Fruit fly (Drosophila melanogaster) whole organism, embryonic: Measurements from ENCODE around the gene I-2.

Experiments used
- CG1233 ChIP-seq: fragments of 200-800 bp; sonication (Bioruptor generic); optimal IDR thresholded peaks from 4 replicates; lab custom pipeline; 2018; ENCODE audit warnings: missing biosample characterization, mild to moderate bottlenecking, missing genetic modification characterization
- CG13424 ChIP-seq: fragments of 200-800 bp; sonication (Bioruptor generic); optimal IDR thresholded peaks from 2 replicates; lab custom pipeline; 2019; ENCODE audit warnings: missing biosample characterization, mild to moderate bottlenecking, missing genetic modification characterization, moderate library complexity
- CG15073 ChIP-seq: fragments of 200-800 bp; sonication (Bioruptor generic); optimal IDR thresholded peaks from 2 replicates; lab custom pipeline; 2016; ENCODE audit warnings: missing biosample characterization, missing genetic modification characterization
- CG15479 ChIP-seq: fragments of 200-800 bp; sonication (Bioruptor generic); optimal IDR thresholded peaks from 3 replicates; lab custom pipeline; 2019; ENCODE audit warnings: missing biosample characterization, mild to moderate bottlenecking, missing genetic modification characterization, moderate library complexity
- CG17186 ChIP-seq: fragments of 200-800 bp; sonication (Bioruptor generic); optimal IDR thresholded peaks from 3 replicates; lab custom pipeline; 2017; ENCODE audit warnings: missing biosample characterization, missing genetic modification reagents, missing genetic modification characterization
- CG17568 ChIP-seq: fragments of 200-800 bp; sonication (Bioruptor generic); optimal IDR thresholded peaks from 2 replicates; lab custom pipeline; 2018; ENCODE audit warnings: missing biosample characterization, mild to moderate bottlenecking, missing genetic modification characterization, moderate library complexity
- CG18011 ChIP-seq: fragments of 200-800 bp; sonication (Bioruptor generic); optimal IDR thresholded peaks from 2 replicates; lab custom pipeline; 2017; ENCODE audit warnings: missing biosample characterization, missing genetic modification characterization, mild to moderate bottlenecking, moderate library complexity, missing genotype
- CG2120 ChIP-seq: fragments of 200-800 bp; sonication (Bioruptor generic); optimal IDR thresholded peaks from 3 replicates; lab custom pipeline; 2016; ENCODE audit warnings: missing biosample characterization, missing genetic modification characterization
- CG2678 ChIP-seq: fragments of 200-800 bp; sonication (Bioruptor generic); optimal IDR thresholded peaks from 3 replicates; lab custom pipeline; 2019; ENCODE audit warnings: missing biosample characterization, mild to moderate bottlenecking, missing genetic modification characterization, moderate library complexity
- CG2712 ChIP-seq: fragments of 200-800 bp; optimal IDR thresholded peaks from 3 replicates; lab custom pipeline; 2019; ENCODE audit warnings: missing biosample characterization, mild to moderate bottlenecking, missing genetic modification characterization, moderate library complexity
- CG34422 ChIP-seq: fragments of 200-800 bp; sonication (Bioruptor generic); IDR thresholded peaks from 3 replicates; pipeline ENCODE4 v1.3.6; 2022; ENCODE audit warnings: missing biosample characterization, missing genetic modification characterization
- CG3726 ChIP-seq: fragments of 200-800 bp; sonication (Bioruptor generic); IDR thresholded peaks from 3 replicates; pipeline ENCODE4, ENCODE4 v1.3.6; 2022; ENCODE audit warnings: missing biosample characterization, missing genetic modification characterization
- CG4707 ChIP-seq: fragments of 200-800 bp; sonication (Bioruptor generic); optimal IDR thresholded peaks from 2 replicates; lab custom pipeline; 2018; ENCODE audit warnings: missing biosample characterization, mild to moderate bottlenecking, missing genetic modification characterization, moderate library complexity
- CG6175 ChIP-seq: fragments of 200-800 bp; sonication (Bioruptor generic); IDR thresholded peaks from 3 replicates; pipeline ENCODE4 v1.3.6; 2022; ENCODE audit warnings: missing biosample characterization, missing genetic modification characterization
- CG6689 ChIP-seq: fragments of 200-800 bp; sonication (Bioruptor generic); IDR thresholded peaks from 2 replicates; pipeline ENCODE4 v1.3.6; 2022; ENCODE audit warnings: missing biosample characterization, missing genetic modification characterization
- CG8359 ChIP-seq: fragments of 200-800 bp; sonication (Bioruptor generic); optimal IDR thresholded peaks from 2 replicates; lab custom pipeline; 2017; ENCODE audit warnings: missing biosample characterization, mild to moderate bottlenecking, missing genetic modification characterization, borderline replicate concordance
- CG8388 ChIP-seq: fragments of 200-800 bp; sonication (Bioruptor generic); optimal IDR thresholded peaks from 2 replicates; lab custom pipeline; 2019; ENCODE audit warnings: missing biosample characterization, mild to moderate bottlenecking, missing genetic modification characterization, moderate library complexity
- Dfd ChIP-seq, 2 experiments: fragments of >200 bp; optimal IDR thresholded peaks; 2 replicates each; lab custom pipeline; 2017; ENCODE audit warnings: missing biosample characterization in 2 of 2, missing genetic modification characterization in 2 of 2
- GATAe ChIP-seq: fragments of 200-800 bp; sonication (Bioruptor generic); conservative IDR thresholded peaks from 2 replicates; pipeline ENCODE4 v1.3.6; 2022; ENCODE audit warnings: missing biosample characterization, missing genetic modification characterization
- Meics ChIP-seq: fragments of 200-800 bp; sonication (Bioruptor generic); optimal IDR thresholded peaks from 2 replicates; lab custom pipeline; 2017; ENCODE audit warnings: missing biosample characterization, mild to moderate bottlenecking, missing genetic modification characterization
- Nf-YA ChIP-seq: fragments of 200-800 bp; sonication (Bioruptor generic); IDR thresholded peaks from 2 replicates; pipeline ENCODE4 v1.3.6; 2022; ENCODE audit warnings: missing biosample characterization, missing genetic modification characterization
- Nf-YB ChIP-seq: fragments of 200-800 bp; sonication (Bioruptor generic); optimal IDR thresholded peaks from 3 replicates; lab custom pipeline; 2019; ENCODE audit warnings: missing biosample characterization, mild to moderate bottlenecking, missing genetic modification characterization, moderate library complexity
- TFAM ChIP-seq: fragments of 200-800 bp; sonication (Bioruptor generic); optimal IDR thresholded peaks from 2 replicates; lab custom pipeline; 2017; ENCODE audit warnings: missing biosample characterization, missing genetic modification characterization, inconsistent platforms
- amos ChIP-seq: fragments of 200-800 bp; sonication (Bioruptor generic); IDR thresholded peaks from 2 replicates; pipeline ENCODE4 v1.3.6; 2022; ENCODE audit warnings: missing biosample characterization, missing genetic modification characterization; ENCODE audit not compliant: partially characterized antibody
- chn ChIP-seq: fragments of 200-800 bp; sonication (Bioruptor generic); optimal IDR thresholded peaks from 2 replicates; lab custom pipeline; 2016; ENCODE audit warnings: missing biosample characterization, missing genetic modification characterization
- ci ChIP-seq: fragments of 200-800 bp; sonication (Bioruptor generic); IDR thresholded peaks from 3 replicates; pipeline ENCODE4 v1.3.6; 2022; ENCODE audit warnings: missing biosample characterization, missing genetic modification characterization
- crc ChIP-seq: fragments of 200-800 bp; sonication (Bioruptor generic); optimal IDR thresholded peaks from 2 replicates; lab custom pipeline; 2016; ENCODE audit warnings: missing biosample characterization, missing genetic modification characterization
- dm ChIP-seq: fragments of 200-800 bp; sonication (Bioruptor generic); optimal IDR thresholded peaks from 3 replicates; lab custom pipeline; 2016; ENCODE audit warnings: missing biosample characterization, missing genetic modification characterization
- dpn ChIP-seq, 2 experiments: fragments of 200-800 bp; sonication (Bioruptor generic); optimal IDR thresholded peaks; 3 replicates each; lab custom pipeline; 2016; ENCODE audit warnings: missing biosample characterization in 2 of 2, missing genetic modification characterization in 2 of 2
- ems ChIP-seq: fragments of 200-800 bp; sonication (Bioruptor generic); optimal IDR thresholded peaks from 3 replicates; lab custom pipeline; 2016; ENCODE audit warnings: missing biosample characterization, missing genetic modification characterization
- exex ChIP-seq: fragments of 200-800 bp; sonication (Bioruptor generic); optimal IDR thresholded peaks from 4 replicates; lab custom pipeline; 2018; ENCODE audit warnings: missing biosample characterization, mild to moderate bottlenecking, missing genetic modification characterization, moderate library complexity
- jumu ChIP-seq: fragments of 200-800 bp; sonication (Bioruptor generic); optimal IDR thresholded peaks from 3 replicates; lab custom pipeline; 2016; ENCODE audit warnings: missing biosample characterization, missing genetic modification characterization
- luna ChIP-seq: fragments of 200-800 bp; sonication (Bioruptor generic); optimal IDR thresholded peaks from 2 replicates; lab custom pipeline; 2016; ENCODE audit warnings: missing biosample characterization, missing genetic modification characterization
- sc ChIP-seq, 3 experiments: fragments of >200 bp in 2 of 3; fragments of 200-800 bp in 1 of 3; sonication (Bioruptor generic) in 1 of 3; optimal IDR thresholded peaks; 2 replicates in 2 of 3; 3 replicates in 1 of 3; lab custom pipeline; 2017; ENCODE audit warnings: mild to moderate bottlenecking in 1 of 3, missing biosample characterization in 1 of 3, missing genetic modification characterization in 1 of 3, missing genetic modification reagents in 1 of 3
- slp2 ChIP-seq: fragments of 200-800 bp; sonication (Bioruptor generic); optimal IDR thresholded peaks from 2 replicates; lab custom pipeline; 2016; ENCODE audit warnings: missing biosample characterization, missing genetic modification characterization
- ssp ChIP-seq: fragments of 200-800 bp; sonication (Bioruptor generic); IDR thresholded peaks from 2 replicates; pipeline ENCODE4 v1.3.6; 2022; ENCODE audit warnings: missing biosample characterization, missing genetic modification characterization
- trem ChIP-seq: fragments of 200-800 bp; optimal IDR thresholded peaks from 3 replicates; lab custom pipeline; 2019; ENCODE audit warnings: missing biosample characterization, mild to moderate bottlenecking, missing genetic modification characterization, moderate library complexity
- zen2 ChIP-seq: fragments of 200-800 bp; sonication (Bioruptor generic); IDR thresholded peaks from 3 replicates; pipeline ENCODE4 v1.3.6; 2022; ENCODE audit warnings: missing biosample characterization, missing genetic modification characterization; ENCODE audit not compliant: partially characterized antibody

I-2 gene

dm6 chr3L:9836524-9837047, at the start of gene I-2 (continued):
- TF ChIP-seq Nf-YB (GFP tag; lab: Kevin White, UChicago), result no peak
- no peak for TF ChIP-seq Meics
- TF ChIP-seq jumu (GFP tag; lab: Kevin White, UChicago), result no peak
- TF ChIP-seq CG17568 (GFP tag; lab: Kevin White, UChicago), result no peak
- no peak for TF ChIP-seq luna (GFP tag; lab: Kevin White, UChicago)
- TF ChIP-seq CG2678 (tag; lab: Kevin White, UChicago), result no peak
- peak; percentile 54 for TF ChIP-seq CG2120 (GFP tag; lab: Kevin White, UChicago)
- TF ChIP-seq CG18011 (GFP tag; lab: Kevin White, UChicago), result no peak
- TF ChIP-seq CG15479 (GFP tag; lab: Kevin White, UChicago), result no peak
- no peak for TF ChIP-seq CG15073
- TF ChIP-seq chn (GFP tag; lab: Kevin White, UChicago), result peak; percentile 22
- TF ChIP-seq CG8388 (GFP tag; lab: Kevin White, UChicago), result no peak
- TF ChIP-seq zen2 (GFP tag; lab: Robert Waterston, UW), result peak; percentile 67; the same call in 1 of the 3 replicates
- TF ChIP-seq Dfd (GFP tag; optimal IDR thresholded peaks at IDR 0.05; lab: Kevin White, UChicago), result no peak
- no peak for TF ChIP-seq ems
- no peak for TF ChIP-seq exex (tag; lab: Kevin White, UChicago)
- TF ChIP-seq crc, result no peak
- no peak for TF ChIP-seq CG6175
- no peak for TF ChIP-seq CG8359 (GFP tag; lab: Kevin White, UChicago)
- peak; percentile 37 for TF ChIP-seq CG2712 (tag; lab: Kevin White, UChicago)
- peak; percentile 40; the same call in 1 of the 3 replicates for TF ChIP-seq CG34422
- no peak for TF ChIP-seq CG6689 (GFP tag; lab: Robert Waterston, UW)
- peak; percentile 85 for TF ChIP-seq amos (GFP tag; lab: Robert Waterston, UW)
- no peak for TF ChIP-seq CG1233
- no peak for TF ChIP-seq ci (GFP tag; lab: Robert Waterston, UW)
- TF ChIP-seq CG13424 (tag; lab: Kevin White, UChicago), result no peak
- TF ChIP-seq dpn (GFP tag; optimal IDR thresholded peaks at IDR 0.05; lab: Kevin White, UChicago), result peak in 1 of 2 experiments; percentile 25
- peak; percentile 90 for TF ChIP-seq CG17186
- TF ChIP-seq dm, result no peak
- TF ChIP-seq CG4707 (GFP tag; lab: Kevin White, UChicago), result no peak
- no peak for TF ChIP-seq GATAe (GFP tag; lab: Robert Waterston, UW)

dm6 chr3L:9878685-9879084, 42.1 kb upstream of the I-2 start, which contains the start of gene CG34382:
Gene CG34382 (plus strand): TSS chr3L:9878985.
- TF ChIP-seq trem (tag; lab: Kevin White, UChicago) (no peak), slp2 (GFP tag; lab: Kevin White, UChicago) (no peak), Nf-YA (GFP tag; lab: Robert Waterston, UW) (no peak), sc (optimal IDR thresholded peaks at IDR 0.05; lab: Kevin White, UChicago) (no peak), sc (GFP tag; optimal IDR thresholded peaks at IDR 0.05; lab: Kevin White, UChicago) (no peak), ssp (GFP tag; lab: Robert Waterston, UW) (no peak), CG3726 (GFP tag; lab: Robert Waterston, UW) (0 out of 3 replicates have a peak, but pooled peaks have one; percentile 23), TFAM (no peak)
